Worm (Caenorhabditis elegans): ENCODE measurements around the gene W05B10.4.

W05B10.4 gene

ce11 chrV:12649636-12650035 lies 18.4 kb upstream of the W05B10.4 start, which contains the start of gene lin-25:
lin-25 (plus strand) TSS chrV:12649925.
- TF ChIP-seq him-1 (tag; optimal IDR thresholded peaks at IDR 0.05) (no peak), dao-5 (tag; optimal IDR thresholded peaks at IDR 0.05) (no peak), W03F9.2 (tag; optimal IDR thresholded peaks at IDR 0.05) (peak; percentile 50)

- TF ChIP-seq W03F9.2 (tag; optimal IDR thresholded peaks at IDR 0.05) (no peak), him-1 (tag; optimal IDR thresholded peaks at IDR 0.05) (no peak), dao-5 (tag; optimal IDR thresholded peaks at IDR 0.05) (no peak)
These were observed 9.9 kb upstream of the W05B10.4 start, which contains the start of gene W05B10.6 for ce11 chrV:12658142-12658541. W05B10.6 (minus strand) TSS chrV:12658242.

ce11 chrV:12659426-12659825 lies 8.6 kb upstream of the W05B10.4 start, which contains the start of gene ccch-3:
ccch-3 (minus strand) TSS chrV:12659687.
- TF ChIP-seq dao-5 (tag; optimal IDR thresholded peaks at IDR 0.05) = no peak
- peak; percentile 54 for TF ChIP-seq W03F9.2 (tag; optimal IDR thresholded peaks at IDR 0.05)

ce11 chrV:12660280-12660818 lies 7.7 kb upstream of the W05B10.4 start, which contains the start of gene his-74:
his-74 (minus strand) TSS chrV:12660330.
- TF ChIP-seq him-1 (tag; optimal IDR thresholded peaks at IDR 0.05) (no peak), dao-5 (tag; optimal IDR thresholded peaks at IDR 0.05) (no peak), W03F9.2 (tag; optimal IDR thresholded peaks at IDR 0.05) (no peak)

ce11 chrV:12661619-12662018 lies 6.4 kb upstream of the W05B10.4 start, which contains the start of gene W05B10.3:
W05B10.3 (minus strand) TSS chrV:12661719.
- TF ChIP-seq W03F9.2 (tag; optimal IDR thresholded peaks at IDR 0.05) = no peak
- TF ChIP-seq dao-5 (tag; optimal IDR thresholded peaks at IDR 0.05) = no peak
- no peak for TF ChIP-seq him-1 (tag; optimal IDR thresholded peaks at IDR 0.05)

- TF ChIP-seq dao-5 (tag; optimal IDR thresholded peaks at IDR 0.05) (no peak), him-1 (tag; optimal IDR thresholded peaks at IDR 0.05) (no peak)
These were observed 4.6 kb upstream of the W05B10.4 start for ce11 chrV:12663386-12663785.

- TF ChIP-seq dao-5 (tag; optimal IDR thresholded peaks at IDR 0.05) (no peak), W03F9.2 (tag; optimal IDR thresholded peaks at IDR 0.05) (no peak), him-1 (tag; optimal IDR thresholded peaks at IDR 0.05) (no peak)
These were observed 629 bp upstream of the W05B10.4 start for ce11 chrV:12667397-12667796.

- no peak for TF ChIP-seq him-1 (tag; optimal IDR thresholded peaks at IDR 0.05)
- no peak for TF ChIP-seq dao-5 (tag; optimal IDR thresholded peaks at IDR 0.05)
- TF ChIP-seq W03F9.2 (tag; optimal IDR thresholded peaks at IDR 0.05) = no peak
These were observed 2.6 kb downstream of the W05B10.4 start, which contains the start of gene srx-116 for ce11 chrV:12670607-12671006. srx-116 (plus strand) TSS chrV:12670907.

ce11 chrV:12673745-12674144 lies 5.7 kb downstream of the W05B10.4 start:
- TF ChIP-seq him-1 (tag; optimal IDR thresholded peaks at IDR 0.05) (no peak), W03F9.2 (tag; optimal IDR thresholded peaks at IDR 0.05) (no peak), dao-5 (tag; optimal IDR thresholded peaks at IDR 0.05) (no peak)

- no peak for TF ChIP-seq dao-5 (tag; optimal IDR thresholded peaks at IDR 0.05)
- no peak for TF ChIP-seq W03F9.2 (tag; optimal IDR thresholded peaks at IDR 0.05)
- no peak for TF ChIP-seq him-1 (tag; optimal IDR thresholded peaks at IDR 0.05)
These were observed 8.3 kb downstream of the W05B10.4 start for ce11 chrV:12676299-12676698.

- no peak for TF ChIP-seq him-1 (tag; optimal IDR thresholded peaks at IDR 0.05)
- no peak for TF ChIP-seq dao-5 (tag; optimal IDR thresholded peaks at IDR 0.05)
- no peak for TF ChIP-seq W03F9.2 (tag; optimal IDR thresholded peaks at IDR 0.05)
These were observed 11.3 kb downstream of the W05B10.4 start for ce11 chrV:12679292-12679691.

ce11 chrV:12679807-12680206 lies 11.8 kb downstream of the W05B10.4 start, which contains the start of gene frpr-15:
frpr-15 (plus strand) TSS chrV:12680107.
- TF ChIP-seq W03F9.2 (tag; optimal IDR thresholded peaks at IDR 0.05) = no peak
- TF ChIP-seq him-1 (tag; optimal IDR thresholded peaks at IDR 0.05) = no peak
- TF ChIP-seq dao-5 (tag; optimal IDR thresholded peaks at IDR 0.05) = no peak

- TF ChIP-seq dao-5 (tag; optimal IDR thresholded peaks at IDR 0.05) = no peak
- TF ChIP-seq him-1 (tag; optimal IDR thresholded peaks at IDR 0.05) = no peak
- TF ChIP-seq W03F9.2 (tag; optimal IDR thresholded peaks at IDR 0.05) = no peak
These were observed 15.2 kb downstream of the W05B10.4 start for ce11 chrV:12683205-12683604.

- TF ChIP-seq dao-5 (tag; optimal IDR thresholded peaks at IDR 0.05) = no peak
These were observed 27.1 kb downstream of the W05B10.4 start, which contains the start of gene parn-1 for ce11 chrV:12695155-12695554. parn-1 (minus strand) TSS chrV:12695255.

- TF ChIP-seq him-1 (tag; optimal IDR thresholded peaks at IDR 0.05) = no peak
- TF ChIP-seq dao-5 (tag; optimal IDR thresholded peaks at IDR 0.05) = no peak
- no peak for TF ChIP-seq W03F9.2 (tag; optimal IDR thresholded peaks at IDR 0.05)
These were observed 27.9 kb downstream of the W05B10.4 start, which contains the start of gene K10C8.4 for ce11 chrV:12695968-12696367. K10C8.4 (plus strand) TSS chrV:12696268.
